Fruit fly (Drosophila melanogaster) whole organism: ENCODE data around the gene CG46059.

Source experiments
- CG8478 ChIP-seq: fragments of >200 bp; optimal IDR thresholded peaks from 2 replicates; lab custom pipeline; 2018; ENCODE audit warnings: inconsistent platforms
- Dll ChIP-seq: fragments of >200 bp; optimal IDR thresholded peaks from 2 replicates; lab custom pipeline; 2017
- EcR ChIP-seq, 2 experiments: fragments of >200 bp; optimal IDR thresholded peaks; 2 replicates each; lab custom pipeline; 2017; ENCODE audit warnings: missing biosample characterization in 2 of 2, missing genetic modification characterization in 2 of 2, missing genetic modification reagents in 2 of 2
- pan ChIP-seq: fragments of >200 bp; optimal IDR thresholded peaks from 2 replicates; lab custom pipeline; 2017
- psq ChIP-seq: fragments of >200 bp; optimal IDR thresholded peaks from 2 replicates; lab custom pipeline; 2017
- usp ChIP-seq: fragments of >200 bp; optimal IDR thresholded peaks from 2 replicates; lab custom pipeline; 2017; ENCODE audit warnings: missing biosample characterization, missing genetic modification characterization, mixed read lengths

DNA sequence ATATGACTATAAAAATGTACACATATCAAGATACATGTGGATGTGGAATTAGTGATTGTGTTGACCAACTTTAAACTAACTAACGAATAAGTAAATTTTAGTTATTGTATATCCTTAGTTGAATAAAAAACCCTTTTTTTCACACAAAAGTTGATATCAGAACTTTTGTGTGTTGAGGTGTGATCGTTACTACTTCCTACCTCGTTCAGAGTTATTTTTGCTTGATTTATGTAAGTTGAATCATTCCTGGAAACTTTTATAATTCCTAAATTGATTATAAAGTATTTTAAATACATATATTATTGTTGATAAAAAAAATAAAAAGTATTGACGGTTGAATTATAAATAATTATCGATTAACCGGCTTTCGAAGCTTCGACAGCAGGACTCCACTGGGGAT lies at the start of gene CG46059:
- no peak for TF ChIP-seq psq (lab: Kevin White, UChicago)
- no peak for TF ChIP-seq Dll (lab: Kevin White, UChicago)
- TF ChIP-seq EcR (GFP tag; optimal IDR thresholded peaks at IDR 0.05; lab: Kevin White, UChicago), result no peak
- TF ChIP-seq pan (lab: Kevin White, UChicago), result no peak
- TF ChIP-seq usp (GFP tag; lab: Kevin White, UChicago), result no peak
- no peak for TF ChIP-seq CG8478 (lab: Kevin White, UChicago)
